Worm (Caenorhabditis elegans) whole organism, L2 larva: ENCODE data around the gene R11G1.2.

Source experiments
- R02D3.7 ChIP-seq: fragments of 150-350 bp; optimal IDR thresholded peaks from 2 replicates; lab custom pipeline; 2014; ENCODE audit warnings: missing biosample characterization, missing genetic modification characterization
- Y55F3AM.14 ChIP-seq: fragments of 200-800 bp; sonication (Bioruptor generic); optimal IDR thresholded peaks from 2 replicates; lab custom pipeline; 2018; ENCODE audit warnings: mild to moderate bottlenecking, missing genetic modification characterization, missing compliant biosample characterization
- ZK546.5 ChIP-seq: sonication (generic microtip); optimal IDR thresholded peaks from 2 replicates; lab custom pipeline; 2017; ENCODE audit warnings: missing biosample characterization, missing genetic modification characterization
- aly-2 ChIP-seq: fragments of 150-350 bp; optimal IDR thresholded peaks from 2 replicates; lab custom pipeline; 2014; ENCODE audit warnings: missing biosample characterization, missing genetic modification characterization
- ceh-16 ChIP-seq: fragments of 150-350 bp; optimal IDR thresholded peaks from 2 replicates; lab custom pipeline; 2014; ENCODE audit warnings: missing biosample characterization, missing genetic modification characterization
- crh-2 ChIP-seq: sonication (generic microtip); optimal IDR thresholded peaks from 2 replicates; lab custom pipeline; 2017; ENCODE audit warnings: missing biosample characterization, missing genetic modification characterization
- dmd-4 ChIP-seq: sonication (generic microtip); optimal IDR thresholded peaks from 2 replicates; lab custom pipeline; 2017; ENCODE audit warnings: missing biosample characterization, missing genetic modification characterization
- egl-27 ChIP-seq: sonication (generic microtip); optimal IDR thresholded peaks from 3 replicates; lab custom pipeline; 2017; ENCODE audit warnings: missing biosample characterization, missing genetic modification reagents, missing genetic modification characterization
- elt-3 ChIP-seq: sonication (generic microtip); optimal IDR thresholded peaks from 2 replicates; lab custom pipeline; 2017; ENCODE audit warnings: missing biosample characterization, missing genetic modification characterization
- gmeb-1 ChIP-seq: fragments of 150-350 bp; optimal IDR thresholded peaks from 2 replicates; lab custom pipeline; 2014; ENCODE audit warnings: missing biosample characterization, missing genetic modification characterization
- lin-11 ChIP-seq: fragments of 150-350 bp; sonication (generic microtip); optimal IDR thresholded peaks from 2 replicates; lab custom pipeline; 2014; ENCODE audit warnings: missing biosample characterization, missing genetic modification characterization, inconsistent platforms, mixed read lengths
- lin-13 ChIP-seq: fragments of 150-350 bp; optimal IDR thresholded peaks from 2 replicates; lab custom pipeline; 2014; ENCODE audit warnings: missing biosample characterization, missing genetic modification reagents, missing genetic modification characterization
- lin-39 ChIP-seq: fragments of 150-350 bp; optimal IDR thresholded peaks from 2 replicates; lab custom pipeline; 2014; ENCODE audit warnings: missing biosample characterization, missing genetic modification reagents, missing genetic modification characterization
- lsy-2 ChIP-seq, 2 experiments: fragments of 150-350 bp in 1 of 2; sonication (generic microtip) in 1 of 2; optimal IDR thresholded peaks; 2 replicates each; lab custom pipeline; 2014 to 2017; ENCODE audit warnings: missing biosample characterization in 2 of 2, missing genetic modification characterization in 2 of 2
- mab-5 ChIP-seq: fragments of 150-350 bp; optimal IDR thresholded peaks from 2 replicates; lab custom pipeline; 2014; ENCODE audit warnings: missing biosample characterization, missing genetic modification characterization
- mdl-1 ChIP-seq, 2 experiments: fragments of 150-350 bp in 1 of 2; sonication (generic microtip) in 1 of 2; optimal IDR thresholded peaks; 2 replicates each; lab custom pipeline; 2017; ENCODE audit warnings: missing biosample characterization in 2 of 2, missing genetic modification characterization in 2 of 2
- nhr-10 ChIP-seq: sonication (generic microtip); optimal IDR thresholded peaks from 2 replicates; lab custom pipeline; 2017; ENCODE audit warnings: missing biosample characterization, missing genetic modification characterization
- nhr-12 ChIP-seq: fragments of 150-350 bp; optimal IDR thresholded peaks from 2 replicates; lab custom pipeline; 2014; ENCODE audit warnings: missing biosample characterization, missing genetic modification characterization
- nhr-129 ChIP-seq: fragments of 150-350 bp; optimal IDR thresholded peaks from 2 replicates; lab custom pipeline; 2014; ENCODE audit warnings: missing biosample characterization, missing genetic modification characterization
- nhr-21 ChIP-seq: fragments of 150-350 bp; optimal IDR thresholded peaks from 2 replicates; lab custom pipeline; 2014; ENCODE audit warnings: missing biosample characterization, missing genetic modification characterization
- nhr-23 ChIP-seq: fragments of 150-350 bp; optimal IDR thresholded peaks from 2 replicates; lab custom pipeline; 2014; ENCODE audit warnings: missing biosample characterization, missing genetic modification reagents, missing genetic modification characterization
- nhr-237 ChIP-seq: fragments of 150-350 bp; optimal IDR thresholded peaks from 2 replicates; lab custom pipeline; 2014; ENCODE audit warnings: missing biosample characterization, missing genetic modification characterization
- nhr-25 ChIP-seq: fragments of 150-350 bp; sonication (generic microtip); optimal IDR thresholded peaks from 3 replicates; lab custom pipeline; 2014; ENCODE audit warnings: missing biosample characterization, missing genetic modification characterization
- nhr-6 ChIP-seq: fragments of 150-350 bp; optimal IDR thresholded peaks from 2 replicates; lab custom pipeline; 2014; ENCODE audit warnings: missing biosample characterization, missing genetic modification characterization
- nhr-77 ChIP-seq: fragments of 150-350 bp; optimal IDR thresholded peaks from 2 replicates; lab custom pipeline; 2014; ENCODE audit warnings: missing biosample characterization, missing genetic modification characterization
- peb-1 ChIP-seq: fragments of 150-350 bp; optimal IDR thresholded peaks from 2 replicates; lab custom pipeline; 2014; ENCODE audit warnings: missing biosample characterization, missing genetic modification characterization
- sem-4 ChIP-seq: fragments of 150-350 bp; optimal IDR thresholded peaks from 2 replicates; lab custom pipeline; 2014; ENCODE audit warnings: missing biosample characterization, missing genetic modification reagents, missing genetic modification characterization
- sma-9 ChIP-seq, 2 experiments: fragments of 150-350 bp in 1 of 2; sonication (generic microtip) in 1 of 2; optimal IDR thresholded peaks; 2 replicates each; lab custom pipeline; 2014 to 2016; ENCODE audit warnings: missing genetic modification characterization in 2 of 2, mild to moderate bottlenecking in 1 of 2, missing biosample characterization in 1 of 2, missing compliant biosample characterization in 1 of 2, missing genetic modification reagents in 1 of 2, moderate library complexity in 1 of 2
- unc-39 ChIP-seq: fragments of 150-350 bp; optimal IDR thresholded peaks from 2 replicates; lab custom pipeline; 2014; ENCODE audit warnings: missing biosample characterization, missing genetic modification characterization
- unc-55 ChIP-seq: fragments of 150-350 bp; sonication (generic microtip); optimal IDR thresholded peaks from 3 replicates; lab custom pipeline; 2014; ENCODE audit warnings: missing biosample characterization, missing genetic modification reagents, missing genetic modification characterization
- unc-62 ChIP-seq: fragments of 150-350 bp; optimal IDR thresholded peaks from 2 replicates; lab custom pipeline; 2014; ENCODE audit warnings: missing biosample characterization, missing genetic modification reagents, missing genetic modification characterization
- ztf-1 ChIP-seq: fragments of 200-800 bp; sonication (Bioruptor generic); conservative IDR thresholded peaks from 2 replicates; pipeline ENCODE4 v1.3.6; 2022; ENCODE audit warnings: missing genetic modification characterization, missing compliant biosample characterization
- ztf-11 ChIP-seq: sonication (generic microtip); optimal IDR thresholded peaks from 2 replicates; lab custom pipeline; 2017; ENCODE audit warnings: missing biosample characterization, missing genetic modification characterization

The R11G1.2 gene

ce11 chrX:3654623-3655022 is 4.2 kb downstream of the R11G1.2 start, which contains the start of gene R11G1.11:
Gene R11G1.11 (plus strand): TSS chrX:3654923.
- TF ChIP-seq dmd-4 (tag; lab: Kevin White, UChicago): no peak
- no peak for TF ChIP-seq unc-55 (GFP tag; lab: Kevin White, UChicago)
- TF ChIP-seq crh-2 (tag; lab: Kevin White, UChicago): no peak

ce11 chrX:3655972-3656371 is 5.6 kb downstream of the R11G1.2 start, which contains the start of gene R11G1.7:
Gene R11G1.7 (plus strand): TSS chrX:3656272.
- no peak for TF ChIP-seq unc-55 (GFP tag; lab: Kevin White, UChicago)
- no peak for TF ChIP-seq ztf-11
- no peak for TF ChIP-seq sma-9 (GFP tag; optimal IDR thresholded peaks at IDR 0.05; lab: Kevin White, UChicago)
- no peak for TF ChIP-seq sma-9 (tag; optimal IDR thresholded peaks at IDR 0.05; lab: Kevin White, UChicago)
- no peak for TF ChIP-seq mab-5 (tag; lab: Kevin White, UChicago)
- no peak for TF ChIP-seq nhr-237 (tag; lab: Kevin White, UChicago)
- no peak for TF ChIP-seq aly-2
- no peak for TF ChIP-seq lin-39 (tag; lab: Kevin White, UChicago)
- no peak for TF ChIP-seq gmeb-1 (tag; lab: Kevin White, UChicago)
- TF ChIP-seq unc-39 (tag; lab: Kevin White, UChicago): no peak

- TF ChIP-seq R02D3.7 (tag; lab: Kevin White, UChicago): no peak
- TF ChIP-seq ztf-1 (GFP tag; lab: Robert Waterston, UW): no peak
- TF ChIP-seq nhr-25 (tag; lab: Kevin White, UChicago): no peak
- TF ChIP-seq peb-1: no peak
- TF ChIP-seq nhr-77 (tag; lab: Kevin White, UChicago): no peak
- no peak for TF ChIP-seq nhr-12 (tag; lab: Kevin White, UChicago)
- no peak for TF ChIP-seq elt-3 (tag; lab: Kevin White, UChicago)
Measured at ce11 chrX:3659192-3659591, 8.8 kb downstream of the R11G1.2 start, which contains the start of gene R11G1.1. Gene R11G1.1 (plus strand): TSS chrX:3659492.

ce11 chrX:3668842-3669241 is 18.4 kb downstream of the R11G1.2 start, which contains the start of gene snet-1:
Gene snet-1 (minus strand): TSS chrX:3668942.
- TF ChIP-seq mdl-1 (tag; optimal IDR thresholded peaks at IDR 0.05; lab: Kevin White, UChicago): no peak
- no peak for TF ChIP-seq sem-4 (tag; lab: Kevin White, UChicago)
- TF ChIP-seq nhr-12 (tag; lab: Kevin White, UChicago): no peak
- TF ChIP-seq lsy-2 (tag; optimal IDR thresholded peaks at IDR 0.05; lab: Kevin White, UChicago): no peak
- TF ChIP-seq nhr-10 (tag; lab: Kevin White, UChicago): no peak
- TF ChIP-seq R02D3.7 (tag; lab: Kevin White, UChicago): no peak
- TF ChIP-seq unc-62: no peak
- TF ChIP-seq lin-13 (GFP tag; lab: Kevin White, UChicago): no peak
- no peak for TF ChIP-seq nhr-129 (tag; lab: Kevin White, UChicago)
- TF ChIP-seq ceh-16: no peak
- no peak for TF ChIP-seq nhr-25 (tag; lab: Kevin White, UChicago)
- no peak for TF ChIP-seq Y55F3AM.14 (GFP tag; lab: Kevin White, UChicago)
- no peak for TF ChIP-seq elt-3 (tag; lab: Kevin White, UChicago)

- TF ChIP-seq sem-4 (tag; lab: Kevin White, UChicago) (no peak), nhr-23 (tag; lab: Kevin White, UChicago) (no peak), aly-2 (no peak), ZK546.5 (tag; lab: Kevin White, UChicago) (no peak), lin-11 (tag; lab: Kevin White, UChicago) (no peak), elt-3 (tag; lab: Kevin White, UChicago) (no peak), nhr-25 (tag; lab: Kevin White, UChicago) (no peak), nhr-21 (tag; lab: Kevin White, UChicago) (no peak), dmd-4 (tag; lab: Kevin White, UChicago) (no peak), lin-39 (tag; lab: Kevin White, UChicago) (no peak), lsy-2 (tag; optimal IDR thresholded peaks at IDR 0.05; lab: Kevin White, UChicago) (no peak), egl-27 (no peak), nhr-6 (tag; lab: Kevin White, UChicago) (no peak), unc-62 (no peak), crh-2 (tag; lab: Kevin White, UChicago) (no peak)
- TF ChIP-seq, all 48 proteins: peak for 0
Measured at ce11 chrX:3671998-3672397, 21.6 kb downstream of the R11G1.2 start, which contains the start of gene C02F12.5. Gene C02F12.5 (minus strand): TSS chrX:3672098.
